Worm (Caenorhabditis elegans): ENCODE results near the gene nxf-1.
A peak's percentile ranks its signal among the peaks of the same experiment; 100 is the strongest.

nxf-1 gene

DNA sequence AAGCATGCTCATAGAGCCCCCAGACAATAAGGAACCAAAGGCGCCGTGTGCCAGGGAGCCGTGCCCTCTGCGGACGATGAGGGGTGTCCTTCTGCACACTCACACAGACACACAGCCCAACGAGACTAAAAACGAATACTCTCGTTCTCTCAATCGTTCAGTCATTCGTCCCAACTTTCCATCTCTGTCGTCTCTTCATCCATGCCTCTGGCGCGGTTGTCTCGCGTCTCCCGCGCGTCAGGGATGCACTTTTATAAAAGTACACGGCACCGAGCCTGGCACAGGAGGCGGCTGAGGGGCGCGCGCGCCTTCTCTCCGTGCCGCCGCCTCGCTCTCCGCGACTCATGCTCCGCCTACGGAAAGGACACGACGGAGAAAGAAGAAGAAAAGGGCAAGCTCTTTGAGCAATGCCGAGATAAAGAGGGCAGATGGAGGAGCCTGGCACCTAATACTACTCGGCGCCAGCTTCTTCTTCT is 48.3 kb downstream of the nxf-1 start (continued):
- TF ChIP-seq sma-3 (GFP tag; optimal IDR thresholded peaks at IDR 0.05): peak; percentile 46
- TF ChIP-seq elt-1 (tag; optimal IDR thresholded peaks at IDR 0.05): no peak
- no peak for TF ChIP-seq nhr-11 (tag; optimal IDR thresholded peaks at IDR 0.05)
- no peak for TF ChIP-seq skn-1 (tag; optimal IDR thresholded peaks at IDR 0.05)
- peak; percentile 88 for TF ChIP-seq unc-55 (GFP tag; optimal IDR thresholded peaks at IDR 0.05)
- peak; percentile 52 for TF ChIP-seq C34F6.9 (tag; optimal IDR thresholded peaks at IDR 0.05)
- peak; percentile 8 for TF ChIP-seq snpc-4 (tag; optimal IDR thresholded peaks at IDR 0.05)
- TF ChIP-seq alr-1 (tag; optimal IDR thresholded peaks at IDR 0.05): no peak
- TF ChIP-seq aly-2 (tag; optimal IDR thresholded peaks at IDR 0.05): no peak
- TF ChIP-seq lin-11 (tag; optimal IDR thresholded peaks at IDR 0.05): peak; percentile 33
- peak; percentile 72 for TF ChIP-seq unc-62 (GFP tag; optimal IDR thresholded peaks at IDR 0.05)
- peak; percentile 85 for TF ChIP-seq nhr-21 (tag; optimal IDR thresholded peaks at IDR 0.05)
- no peak for TF ChIP-seq nhr-25 (tag; optimal IDR thresholded peaks at IDR 0.05)
- no peak for TF ChIP-seq nhr-129 (tag; optimal IDR thresholded peaks at IDR 0.05)
- TF ChIP-seq fos-1 (tag; optimal IDR thresholded peaks at IDR 0.05): peak; percentile 76

DNA sequence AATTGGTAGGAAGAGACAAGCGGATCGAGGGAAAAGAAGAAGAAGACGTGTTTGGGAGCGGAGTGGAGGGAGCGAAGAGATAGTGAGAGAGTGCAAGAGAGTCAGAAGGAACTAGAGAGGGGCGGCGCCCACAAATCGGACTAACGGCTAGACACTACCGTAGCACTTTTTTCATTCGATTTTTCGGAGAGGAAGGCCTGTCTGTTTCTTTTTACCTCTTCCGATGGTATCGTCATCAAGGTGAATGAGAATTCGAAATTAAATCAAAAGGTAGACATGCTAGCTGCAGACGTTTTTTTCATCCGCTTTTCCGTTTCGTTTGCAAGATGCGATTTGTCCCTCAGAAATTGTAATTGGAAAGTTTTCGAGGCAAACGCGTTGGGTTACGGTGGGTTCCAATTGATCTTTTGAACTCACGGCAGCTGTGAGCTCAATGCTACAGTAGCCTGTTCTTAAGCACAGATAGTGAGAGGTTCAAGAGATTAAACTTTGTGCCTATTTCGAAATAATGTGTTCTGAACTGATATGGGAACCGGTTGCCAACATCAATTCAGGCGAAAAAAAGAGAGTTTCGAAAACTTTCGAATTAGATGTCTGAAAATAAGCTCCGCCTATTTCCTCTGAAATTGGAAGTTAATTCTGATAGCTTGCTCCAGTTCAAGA is 50.1 kb downstream of the nxf-1 start:
- TF ChIP-seq lin-39 (tag; optimal IDR thresholded peaks at IDR 0.05) (no peak), ama-1 (optimal IDR thresholded peaks at IDR 0.05) (no peak), blmp-1 (tag; optimal IDR thresholded peaks at IDR 0.05; ENCODE audit: insufficient read depth) (peak; percentile 64), sem-4 (tag; optimal IDR thresholded peaks at IDR 0.05) (peak; percentile 6), fos-1 (tag; optimal IDR thresholded peaks at IDR 0.05) (peak; percentile 12), egl-27 (tag; optimal IDR thresholded peaks at IDR 0.05) (no peak), ztf-1 (GFP tag; conservative IDR thresholded peaks at IDR 0.05) (no peak), gmeb-1 (tag; optimal IDR thresholded peaks at IDR 0.05) (no peak), ztf-11 (tag; optimal IDR thresholded peaks at IDR 0.05) (no peak), lsy-2 (tag; optimal IDR thresholded peaks at IDR 0.05) (peak in 1 of 2 experiments; percentile 74), lin-11 (tag; optimal IDR thresholded peaks at IDR 0.05) (no peak)

DNA sequence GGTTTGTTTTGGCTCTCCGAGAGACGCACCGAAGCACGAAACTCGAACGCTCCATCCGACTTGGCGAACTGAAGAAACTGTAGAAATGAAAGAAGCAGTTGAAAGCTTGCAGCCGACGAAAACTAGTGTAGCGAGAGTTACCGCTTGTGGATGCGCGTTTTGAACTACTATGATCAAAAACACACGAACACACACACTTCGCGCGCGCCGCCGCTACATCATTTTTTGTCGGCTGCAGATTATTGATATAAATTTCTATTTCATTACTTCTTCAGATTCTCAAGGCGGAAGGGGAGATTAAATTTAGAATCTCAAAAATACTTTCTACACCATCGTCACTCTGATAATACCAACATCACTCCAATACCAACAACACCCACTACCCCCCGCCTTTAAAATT is 52.8 kb downstream of the nxf-1 start:
- no peak for TF ChIP-seq R02D3.7 (tag; optimal IDR thresholded peaks at IDR 0.05)

Measured in whole organism, L2 larva.